Fruit fly (Drosophila melanogaster) whole organism, adult: ENCODE data around the gene CG12056.

Experiments used
- CG12768 ChIP-seq: fragments of 200-800 bp; sonication (Bioruptor generic); optimal IDR thresholded peaks from 2 replicates; lab custom pipeline; 2017; ENCODE audit warnings: missing biosample characterization, missing genetic modification characterization, mild to moderate bottlenecking, moderate library complexity, missing genetic modification reagents
- CG7101 ChIP-seq: fragments of 200-800 bp; sonication (Bioruptor generic); optimal IDR thresholded peaks from 2 replicates; lab custom pipeline; 2018; ENCODE audit warnings: missing biosample characterization, mild to moderate bottlenecking, missing genetic modification characterization, moderate library complexity
- tj ChIP-seq: fragments of 200-800 bp; sonication (Bioruptor generic); optimal IDR thresholded peaks from 3 replicates; lab custom pipeline; 2017; ENCODE audit warnings: missing biosample characterization, mild to moderate bottlenecking, missing genetic modification characterization, moderate library complexity

dm6 chrX:9155715-9156387 is 36.6 kb upstream of the CG12056 start:
- peak; percentile 89 for TF ChIP-seq tj (GFP tag; lab: Kevin White, UChicago)
- TF ChIP-seq CG7101 (tag; lab: Kevin White, UChicago) = peak; percentile 7
- TF ChIP-seq CG12768 (GFP tag; lab: Kevin White, UChicago) = no peak
